Worm (Caenorhabditis elegans) whole organism, early embryonic: ENCODE data around the gene C34F6.10.

Experiments
- F13C5.2 ChIP-seq: sonication (generic microtip); optimal IDR thresholded peaks from 2 replicates; lab custom pipeline; 2017; ENCODE audit warnings: mild to moderate bottlenecking, missing genetic modification characterization, inconsistent platforms, missing compliant biosample characterization
- ama-1 ChIP-seq: fragments of 150-350 bp; optimal IDR thresholded peaks from 2 replicates; lab custom pipeline; 2014
- ceh-36 ChIP-seq: sonication (generic microtip); optimal IDR thresholded peaks from 2 replicates; lab custom pipeline; 2016; ENCODE audit warnings: missing genetic modification characterization, inconsistent platforms, missing compliant biosample characterization
- ets-7 ChIP-seq: sonication (generic microtip); optimal IDR thresholded peaks from 2 replicates; lab custom pipeline; 2016; ENCODE audit warnings: missing genotype, missing genetic modification characterization, missing compliant biosample characterization
- sea-1 ChIP-seq: fragments of 200-800 bp; sonication (Bioruptor generic); conservative IDR thresholded peaks from 2 replicates; pipeline ENCODE4 v1.3.6; 2022; ENCODE audit warnings: missing genetic modification characterization, missing compliant biosample characterization

ce11 chrX:11241479-11241878 lies 1.0 kb upstream of the C34F6.10 start:
- TF ChIP-seq ets-7 (no peak), ama-1 (lab: Kevin White, UChicago) (no peak), ceh-36 (tag; lab: Kevin White, UChicago) (no peak), sea-1 (GFP tag; lab: Robert Waterston, UW) (no peak), F13C5.2 (tag; lab: Kevin White, UChicago) (no peak)
